Fruit fly (Drosophila melanogaster) whole organism, pupa: ENCODE measurements around the gene Idgf4.

Experiments used
- CG15710 ChIP-seq: fragments of 200-800 bp; sonication (Bioruptor generic); optimal IDR thresholded peaks from 2 replicates; lab custom pipeline; 2018; ENCODE audit warnings: missing biosample characterization, mild to moderate bottlenecking, missing genetic modification characterization, moderate library complexity
- CG32121 ChIP-seq: fragments of 200-800 bp; sonication (Bioruptor generic); IDR thresholded peaks from 2 replicates; pipeline ENCODE4 v1.3.6; 2022; ENCODE audit warnings: missing biosample characterization, missing genetic modification characterization
- CG8159 ChIP-seq: fragments of 200-800 bp; sonication (Bioruptor generic); optimal IDR thresholded peaks from 3 replicates; lab custom pipeline; 2018; ENCODE audit warnings: missing biosample characterization, mild to moderate bottlenecking, missing genetic modification characterization, moderate library complexity
- EcR ChIP-seq: fragments of 200-800 bp; sonication (Bioruptor generic); optimal IDR thresholded peaks from 3 replicates; lab custom pipeline; 2019; ENCODE audit warnings: missing biosample characterization, missing genetic modification characterization, mild to moderate bottlenecking, moderate library complexity, missing genetic modification reagents
- Ets98B ChIP-seq: fragments of 200-800 bp; sonication (Bioruptor generic); IDR thresholded peaks from 2 replicates; pipeline ENCODE4 v1.3.6; 2022; ENCODE audit warnings: missing biosample characterization, missing genetic modification characterization
- Snoo ChIP-seq: fragments of 200-800 bp; sonication (Bioruptor generic); optimal IDR thresholded peaks from 3 replicates; lab custom pipeline; 2017; ENCODE audit warnings: missing biosample characterization, mild to moderate bottlenecking, missing genetic modification characterization, inconsistent platforms
- fd96Ca ChIP-seq: fragments of 200-800 bp; sonication (Bioruptor generic); IDR thresholded peaks from 3 replicates; pipeline ENCODE4 v1.3.6; 2022; ENCODE audit warnings: missing biosample characterization, missing genetic modification characterization
- rn ChIP-seq: fragments of 200-800 bp; sonication (Bioruptor generic); IDR thresholded peaks from 2 replicates; pipeline ENCODE4 v1.3.6; 2022; ENCODE audit warnings: missing biosample characterization, missing genetic modification characterization

- TF ChIP-seq Ets98B (no peak), CG32121 (no peak), Snoo (tag; lab: Kevin White, UChicago) (no peak), fd96Ca (GFP tag; lab: Robert Waterston, UW) (no peak), EcR (GFP tag; lab: Kevin White, UChicago) (no peak), rn (GFP tag; lab: Robert Waterston, UW) (no peak), CG8159 (tag; lab: Kevin White, UChicago) (no peak), CG15710 (no peak)
Observed at dm6 chrX:9889686-9890085, 41.1 kb downstream of the Idgf4 start.
